Fruit fly (Drosophila melanogaster) whole organism, embryonic: ENCODE measurements around the gene Gr97a.

ENCODE experiments used
- B-H1 ChIP-seq: fragments of 200-800 bp; sonication (Bioruptor generic); IDR thresholded peaks from 3 replicates; pipeline ENCODE4 v1.3.6; 2022; ENCODE audit warnings: missing biosample characterization, missing genetic modification characterization
- BEAF-32 ChIP-seq: fragments of 200-800 bp; sonication (Bioruptor generic); optimal IDR thresholded peaks from 3 replicates; lab custom pipeline; 2017; ENCODE audit warnings: missing biosample characterization, missing genetic modification characterization, mild to moderate bottlenecking, moderate library complexity, missing genetic modification reagents
- Bteb2 ChIP-seq: fragments of 200-800 bp; sonication (Bioruptor generic); optimal IDR thresholded peaks from 2 replicates; lab custom pipeline; 2016; ENCODE audit warnings: missing biosample characterization, missing genetic modification characterization
- CG11723 ChIP-seq: fragments of 200-800 bp; sonication (Bioruptor generic); optimal IDR thresholded peaks from 2 replicates; lab custom pipeline; 2017; ENCODE audit warnings: missing biosample characterization, mild to moderate bottlenecking, missing genetic modification characterization
- CG12071 ChIP-seq: fragments of 200-800 bp; sonication (Bioruptor generic); optimal IDR thresholded peaks from 3 replicates; lab custom pipeline; 2018; ENCODE audit warnings: missing biosample characterization, mild to moderate bottlenecking, missing genetic modification characterization
- CG12155 ChIP-seq: fragments of 200-800 bp; sonication (Bioruptor generic); optimal IDR thresholded peaks from 3 replicates; lab custom pipeline; 2016; ENCODE audit warnings: missing biosample characterization, missing genetic modification characterization
- CG12744 ChIP-seq: fragments of 200-800 bp; sonication (Bioruptor generic); optimal IDR thresholded peaks from 2 replicates; lab custom pipeline; 2016; ENCODE audit warnings: missing biosample characterization, missing genetic modification characterization
- CG13624 ChIP-seq: fragments of 200-800 bp; sonication (Bioruptor generic); optimal IDR thresholded peaks from 2 replicates; lab custom pipeline; 2016; ENCODE audit warnings: missing biosample characterization, missing genetic modification characterization
- CG15011 ChIP-seq: fragments of 200-800 bp; sonication (Bioruptor generic); optimal IDR thresholded peaks from 3 replicates; lab custom pipeline; 2018; ENCODE audit warnings: missing biosample characterization, mild to moderate bottlenecking, missing genetic modification characterization
- CG15601 ChIP-seq: fragments of 200-800 bp; sonication (Bioruptor generic); optimal IDR thresholded peaks from 3 replicates; lab custom pipeline; 2019; ENCODE audit warnings: missing biosample characterization, mild to moderate bottlenecking, missing genetic modification characterization, moderate library complexity
- CG17829 ChIP-seq: fragments of 200-800 bp; optimal IDR thresholded peaks from 2 replicates; lab custom pipeline; 2019; ENCODE audit warnings: missing biosample characterization, mild to moderate bottlenecking, missing genetic modification characterization, moderate library complexity
- CG2116 ChIP-seq: fragments of 200-800 bp; sonication (Bioruptor generic); optimal IDR thresholded peaks from 3 replicates; lab custom pipeline; 2018; ENCODE audit warnings: missing biosample characterization, mild to moderate bottlenecking, missing genetic modification characterization
- CG2202 ChIP-seq: fragments of 200-800 bp; sonication (Bioruptor generic); optimal IDR thresholded peaks from 2 replicates; lab custom pipeline; 2018; ENCODE audit warnings: missing biosample characterization, mild to moderate bottlenecking, missing genetic modification characterization
- CG3065 ChIP-seq: fragments of 200-800 bp; sonication (Bioruptor generic); optimal IDR thresholded peaks from 2 replicates; lab custom pipeline; 2016; ENCODE audit warnings: missing biosample characterization, missing genetic modification characterization
- CG3847 ChIP-seq: fragments of 200-800 bp; sonication (Bioruptor generic); IDR thresholded peaks from 2 replicates; pipeline ENCODE4 v1.3.6; 2022; ENCODE audit warnings: missing biosample characterization, missing genetic modification characterization
- CG3995 ChIP-seq: fragments of 200-800 bp; sonication (Bioruptor generic); optimal IDR thresholded peaks from 3 replicates; lab custom pipeline; 2016; ENCODE audit warnings: missing biosample characterization, missing genetic modification characterization
- CG4360 ChIP-seq: fragments of 200-800 bp; sonication (Bioruptor generic); IDR thresholded peaks from 2 replicates; pipeline ENCODE4 v1.3.6; 2022; ENCODE audit warnings: missing biosample characterization, missing genetic modification characterization
- CG4404 ChIP-seq: fragments of 200-800 bp; sonication (Bioruptor generic); IDR thresholded peaks from 2 replicates; pipeline ENCODE4 v1.3.6; 2022; ENCODE audit warnings: missing biosample characterization, missing genetic modification characterization
- CG4617 ChIP-seq: fragments of 200-800 bp; sonication (Bioruptor generic); optimal IDR thresholded peaks from 3 replicates; lab custom pipeline; 2016; ENCODE audit warnings: missing biosample characterization, missing genetic modification characterization, borderline replicate concordance
- CG4707 ChIP-seq: fragments of 200-800 bp; sonication (Bioruptor generic); optimal IDR thresholded peaks from 2 replicates; lab custom pipeline; 2018; ENCODE audit warnings: missing biosample characterization, mild to moderate bottlenecking, missing genetic modification characterization, moderate library complexity
- CG6689 ChIP-seq: fragments of 200-800 bp; sonication (Bioruptor generic); IDR thresholded peaks from 2 replicates; pipeline ENCODE4 v1.3.6; 2022; ENCODE audit warnings: missing biosample characterization, missing genetic modification characterization
- CG7271 ChIP-seq: fragments of 200-800 bp; sonication (Bioruptor generic); optimal IDR thresholded peaks from 2 replicates; lab custom pipeline; 2018; ENCODE audit warnings: missing biosample characterization, mild to moderate bottlenecking, missing genetic modification characterization, moderate library complexity
- CG8290 ChIP-seq, 3 experiments: fragments of 200-800 bp; sonication (Bioruptor generic); optimal IDR thresholded peaks; 2 replicates each; lab custom pipeline; 2016 to 2019; ENCODE audit warnings: missing biosample characterization in 3 of 3, missing genetic modification characterization in 3 of 3, mild to moderate bottlenecking in 2 of 3, moderate library complexity in 1 of 3
- CG8478 ChIP-seq: fragments of >200 bp; optimal IDR thresholded peaks from 2 replicates; lab custom pipeline; 2018
- CG9797 ChIP-seq: fragments of 200-800 bp; sonication (Bioruptor generic); optimal IDR thresholded peaks from 3 replicates; lab custom pipeline; 2018; ENCODE audit warnings: missing biosample characterization, mild to moderate bottlenecking, missing genetic modification characterization
- CG9817 ChIP-seq: fragments of 200-800 bp; sonication (Bioruptor generic); optimal IDR thresholded peaks from 2 replicates; lab custom pipeline; 2018; ENCODE audit warnings: missing biosample characterization, mild to moderate bottlenecking, missing genetic modification characterization, moderate library complexity
- Deaf1 ChIP-seq: fragments of 200-800 bp; optimal IDR thresholded peaks from 3 replicates; lab custom pipeline; 2019; ENCODE audit warnings: missing biosample characterization, mild to moderate bottlenecking, missing genetic modification characterization, moderate library complexity
- Dek ChIP-seq: fragments of 200-800 bp; sonication (Bioruptor generic); optimal IDR thresholded peaks from 3 replicates; lab custom pipeline; 2019; ENCODE audit warnings: missing biosample characterization, mild to moderate bottlenecking, missing genetic modification characterization, moderate library complexity
- E2f1 ChIP-seq: fragments of 200-800 bp; sonication (Bioruptor generic); IDR thresholded peaks from 2 replicates; pipeline ENCODE4 v1.3.6; 2022; ENCODE audit warnings: missing biosample characterization, missing genetic modification characterization
- ERR ChIP-seq: fragments of 200-800 bp; sonication (Bioruptor generic); optimal IDR thresholded peaks from 2 replicates; lab custom pipeline; 2016; ENCODE audit warnings: missing biosample characterization, missing genetic modification characterization
- Fer2 ChIP-seq: fragments of 200-800 bp; sonication (Bioruptor generic); optimal IDR thresholded peaks from 2 replicates; lab custom pipeline; 2018; ENCODE audit warnings: missing biosample characterization, mild to moderate bottlenecking, missing genetic modification characterization, moderate library complexity
- Fer3 ChIP-seq: fragments of 200-800 bp; sonication (Bioruptor generic); optimal IDR thresholded peaks from 2 replicates; lab custom pipeline; 2018; ENCODE audit warnings: missing biosample characterization, mild to moderate bottlenecking, missing genetic modification characterization, moderate library complexity
- H15 ChIP-seq: fragments of 200-800 bp; sonication (Bioruptor generic); IDR thresholded peaks from 3 replicates; pipeline ENCODE4 v1.3.6; 2022; ENCODE audit warnings: missing biosample characterization, missing genetic modification characterization
- HLHmδ ChIP-seq: fragments of 200-800 bp; sonication (Bioruptor generic); optimal IDR thresholded peaks from 2 replicates; lab custom pipeline; 2018; ENCODE audit warnings: missing biosample characterization, mild to moderate bottlenecking, missing genetic modification characterization, moderate library complexity
- Lim3 ChIP-seq: fragments of 200-800 bp; sonication (Bioruptor generic); IDR thresholded peaks from 2 replicates; pipeline ENCODE4 v1.3.6; 2022; ENCODE audit warnings: missing biosample characterization, missing genetic modification characterization
- Side ChIP-seq: fragments of 200-800 bp; sonication (Bioruptor generic); optimal IDR thresholded peaks from 2 replicates; lab custom pipeline; 2016; ENCODE audit warnings: missing biosample characterization, missing genetic modification characterization
- Tbp ChIP-seq: fragments of >200 bp; optimal IDR thresholded peaks from 2 replicates; lab custom pipeline; 2018; ENCODE audit warnings: missing biosample characterization, missing genetic modification characterization
- aop ChIP-seq: fragments of 200-800 bp; sonication (Bioruptor generic); IDR thresholded peaks from 2 replicates; pipeline ENCODE4 v1.3.6; 2022; ENCODE audit warnings: missing biosample characterization, missing genetic modification characterization
- crp ChIP-seq, 2 experiments: fragments of 200-800 bp; sonication (Bioruptor generic); optimal IDR thresholded peaks; 2 replicates in 1 of 2; 3 replicates in 1 of 2; lab custom pipeline; 2017; ENCODE audit warnings: missing biosample characterization in 2 of 2, missing genetic modification characterization in 2 of 2, mild to moderate bottlenecking in 1 of 2, moderate library complexity in 1 of 2
- ftz-f1 ChIP-seq: fragments of 200-800 bp; sonication (Bioruptor generic); optimal IDR thresholded peaks from 2 replicates; lab custom pipeline; 2016; ENCODE audit warnings: missing biosample characterization, missing genetic modification characterization
- jing ChIP-seq: fragments of 200-800 bp; sonication (Bioruptor generic); optimal IDR thresholded peaks from 2 replicates; lab custom pipeline; 2018; ENCODE audit warnings: missing biosample characterization, mild to moderate bottlenecking, missing genetic modification characterization
- knrl ChIP-seq: fragments of 200-800 bp; sonication (Bioruptor generic); IDR thresholded peaks from 3 replicates; pipeline ENCODE4 v1.3.6; 2022; ENCODE audit warnings: missing biosample characterization, missing genetic modification characterization; ENCODE audit not compliant: partially characterized antibody
- lilli ChIP-seq: fragments of 200-800 bp; sonication (Bioruptor generic); optimal IDR thresholded peaks from 3 replicates; lab custom pipeline; 2016; ENCODE audit warnings: missing biosample characterization, missing genetic modification characterization
- lov ChIP-seq, 2 experiments: fragments of 200-800 bp in 1 of 2; fragments of >200 bp in 1 of 2; sonication (Bioruptor generic) in 1 of 2; IDR thresholded peaks in 1 of 2; optimal IDR thresholded peaks in 1 of 2; 2 replicates in 1 of 2; 3 replicates in 1 of 2; pipeline versions ENCODE4 v1.3.6 to Lab custom; 2017 to 2022; ENCODE audit warnings: missing biosample characterization in 1 of 2, missing genetic modification characterization in 1 of 2
- mam ChIP-seq: fragments of 200-800 bp; sonication (Bioruptor generic); optimal IDR thresholded peaks from 3 replicates; lab custom pipeline; 2016; ENCODE audit warnings: missing biosample characterization, missing genetic modification characterization
- nom ChIP-seq: fragments of 200-800 bp; sonication (Bioruptor generic); optimal IDR thresholded peaks from 2 replicates; lab custom pipeline; 2017; ENCODE audit warnings: missing biosample characterization, missing genetic modification characterization, mild to moderate bottlenecking, moderate library complexity, missing genetic modification reagents
- sens-2 ChIP-seq: fragments of 200-800 bp; sonication (Bioruptor generic); IDR thresholded peaks from 2 replicates; pipeline ENCODE4 v1.3.6; 2022; ENCODE audit warnings: missing biosample characterization, missing genetic modification characterization
- sisA ChIP-seq: fragments of 200-800 bp; sonication (Bioruptor generic); IDR thresholded peaks from 2 replicates; pipeline ENCODE4 v1.3.6; 2022; ENCODE audit warnings: missing biosample characterization, missing genetic modification characterization
- tx ChIP-seq: fragments of 200-800 bp; sonication (Bioruptor generic); optimal IDR thresholded peaks from 2 replicates; lab custom pipeline; 2016; ENCODE audit warnings: missing biosample characterization, missing genetic modification characterization
- zen ChIP-seq: fragments of 200-800 bp; sonication (Bioruptor generic); optimal IDR thresholded peaks from 3 replicates; lab custom pipeline; 2018; ENCODE audit warnings: missing biosample characterization, mild to moderate bottlenecking, missing genetic modification characterization, moderate library complexity

Gr97a gene

DNA sequence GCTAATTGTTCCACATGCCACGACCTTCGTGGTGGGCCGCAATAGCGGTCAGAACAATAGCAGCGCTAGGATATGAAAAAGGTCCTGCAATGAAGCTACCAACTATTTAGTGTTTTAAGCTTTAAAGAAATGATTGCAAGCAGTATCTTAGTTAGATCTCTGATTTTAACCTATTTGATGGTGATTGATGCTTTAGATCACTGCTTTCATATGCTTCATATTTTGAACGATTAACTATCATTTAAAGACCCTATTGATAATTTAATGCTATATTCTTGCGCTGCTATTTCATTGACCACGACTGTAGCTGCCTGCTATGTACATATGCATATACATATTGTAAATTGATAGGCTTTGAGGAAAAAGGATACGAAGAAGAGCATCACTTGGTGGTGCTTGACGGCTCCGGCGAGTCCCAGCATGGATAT is 2.5 kb downstream of the Gr97a start (continued):
- TF ChIP-seq B-H1 = no peak
- TF ChIP-seq CG2116 (GFP tag; lab: Kevin White, UChicago) = no peak
- TF ChIP-seq nom = peak; percentile 76
- peak; percentile 87 for TF ChIP-seq CG13624
- no peak for TF ChIP-seq aop (GFP tag; lab: Robert Waterston, UW)
- no peak for TF ChIP-seq Side (GFP tag; lab: Kevin White, UChicago)
- peak; percentile 48 for TF ChIP-seq Deaf1 (tag; lab: Kevin White, UChicago)
- TF ChIP-seq crp (GFP tag; optimal IDR thresholded peaks at IDR 0.05; lab: Kevin White, UChicago) = no peak
- TF ChIP-seq lov (optimal IDR thresholded peaks at IDR 0.05; lab: Kevin White, UChicago) = no peak
- TF ChIP-seq lov (GFP tag; IDR thresholded peaks at IDR 0.05; lab: Robert Waterston, UW) = no peak
- peak; percentile 36 for TF ChIP-seq CG8290 (GFP tag; optimal IDR thresholded peaks at IDR 0.05; lab: Kevin White, UChicago)
- peak in 1 of 2 experiments; percentile 23 for TF ChIP-seq CG8290 (tag; optimal IDR thresholded peaks at IDR 0.05; lab: Kevin White, UChicago)
- TF ChIP-seq Tbp (GFP tag; lab: Kevin White, UChicago) = no peak
- peak; percentile 54 for TF ChIP-seq CG4404
- peak; percentile 3 for TF ChIP-seq tx (GFP tag; lab: Kevin White, UChicago)
- peak; percentile 60 for TF ChIP-seq ERR
- peak; percentile 84 for TF ChIP-seq CG12071 (GFP tag; lab: Kevin White, UChicago)
- peak; percentile 8 for TF ChIP-seq CG15601 (tag; lab: Kevin White, UChicago)
- peak; percentile 1 for TF ChIP-seq ftz-f1 (GFP tag; lab: Kevin White, UChicago)
- peak; percentile 76 for TF ChIP-seq CG15011 (GFP tag; lab: Kevin White, UChicago)
- TF ChIP-seq E2f1 (GFP tag; lab: Robert Waterston, UW) = peak; percentile 30; the same call in 1 of the 2 replicates
- TF ChIP-seq CG12744 = no peak
- peak; percentile 2 for TF ChIP-seq Fer2
- peak; percentile 0 for TF ChIP-seq jing (GFP tag; lab: Kevin White, UChicago)
- 0 out of 3 replicates have a peak, but pooled peaks have one; percentile 24 for TF ChIP-seq H15 (GFP tag; lab: Robert Waterston, UW)
- TF ChIP-seq sisA (GFP tag; lab: Robert Waterston, UW) = peak; percentile 52
- peak; percentile 81 for TF ChIP-seq CG17829 (tag; lab: Kevin White, UChicago)
- no peak for TF ChIP-seq CG4617 (GFP tag; lab: Kevin White, UChicago)
- no peak for TF ChIP-seq CG2202 (tag; lab: Kevin White, UChicago)
- no peak for TF ChIP-seq Lim3 (GFP tag; lab: Robert Waterston, UW)
- TF ChIP-seq CG3065 (GFP tag; lab: Kevin White, UChicago) = no peak
- no peak for TF ChIP-seq CG9797 (GFP tag; lab: Kevin White, UChicago)
- no peak for TF ChIP-seq knrl (GFP tag; lab: Robert Waterston, UW)
- no peak for TF ChIP-seq BEAF-32 (GFP tag; lab: Kevin White, UChicago)
- peak; percentile 87 for TF ChIP-seq zen (tag; lab: Kevin White, UChicago)
- peak; percentile 68 for TF ChIP-seq mam (GFP tag; lab: Kevin White, UChicago)
- TF ChIP-seq CG9817 (tag; lab: Kevin White, UChicago) = no peak
- TF ChIP-seq CG6689 (GFP tag; lab: Robert Waterston, UW) = peak; percentile 78
- TF ChIP-seq CG4360 (GFP tag; lab: Robert Waterston, UW) = no peak
- 0 out of 2 replicates have a peak, but pooled peaks have one; percentile 30 for TF ChIP-seq CG3847 (GFP tag; lab: Robert Waterston, UW)
- peak; percentile 65 for TF ChIP-seq CG11723 (GFP tag; lab: Kevin White, UChicago)
- TF ChIP-seq CG7271 (tag; lab: Kevin White, UChicago) = peak; percentile 62
- TF ChIP-seq CG8478 = no peak
- peak; percentile 55 for TF ChIP-seq lilli (GFP tag; lab: Kevin White, UChicago)
- TF ChIP-seq sens-2 (GFP tag; lab: Robert Waterston, UW) = no peak
- TF ChIP-seq CG4707 (GFP tag; lab: Kevin White, UChicago) = no peak
- no peak for TF ChIP-seq Dek (tag; lab: Kevin White, UChicago)
- no peak for TF ChIP-seq Bteb2 (GFP tag; lab: Kevin White, UChicago)
- no peak for TF ChIP-seq HLHmδ (GFP tag; lab: Kevin White, UChicago)
- peak; percentile 15 for TF ChIP-seq CG12155
- no peak for TF ChIP-seq CG3995 (GFP tag; lab: Kevin White, UChicago)
- peak; percentile 83 for TF ChIP-seq Fer3 (tag; lab: Kevin White, UChicago)
